Worm (Caenorhabditis elegans) whole organism, L2 larva: ENCODE measurements around the gene F54B8.1.
"Not testable (repeated sequence)": the region's sequence is repeated elsewhere in the genome, so short reads cannot be mapped to it uniquely, and the experiment has no call there.

Source experiments
- ama-1 ChIP-seq: fragments of 150-350 bp; optimal IDR thresholded peaks from 2 replicates; lab custom pipeline; 2018; ENCODE audit warnings: inconsistent platforms
- ceh-82 ChIP-seq: fragments of 150-350 bp; optimal IDR thresholded peaks from 2 replicates; lab custom pipeline; 2014; ENCODE audit warnings: missing biosample characterization, missing genetic modification characterization
- egl-27 ChIP-seq: sonication (generic microtip); optimal IDR thresholded peaks from 3 replicates; lab custom pipeline; 2017; ENCODE audit warnings: missing biosample characterization, missing genetic modification reagents, missing genetic modification characterization
- lin-13 ChIP-seq: fragments of 150-350 bp; optimal IDR thresholded peaks from 2 replicates; lab custom pipeline; 2014; ENCODE audit warnings: missing biosample characterization, missing genetic modification reagents, missing genetic modification characterization
- lsy-2 ChIP-seq, 2 experiments: fragments of 150-350 bp in 1 of 2; sonication (generic microtip) in 1 of 2; optimal IDR thresholded peaks; 2 replicates each; lab custom pipeline; 2014 to 2017; ENCODE audit warnings: missing biosample characterization in 2 of 2, missing genetic modification characterization in 2 of 2
- nhr-12 ChIP-seq: fragments of 150-350 bp; optimal IDR thresholded peaks from 2 replicates; lab custom pipeline; 2014; ENCODE audit warnings: missing biosample characterization, missing genetic modification characterization
- nhr-237 ChIP-seq: fragments of 150-350 bp; optimal IDR thresholded peaks from 2 replicates; lab custom pipeline; 2014; ENCODE audit warnings: missing biosample characterization, missing genetic modification characterization
- nhr-77 ChIP-seq: fragments of 150-350 bp; optimal IDR thresholded peaks from 2 replicates; lab custom pipeline; 2014; ENCODE audit warnings: missing biosample characterization, missing genetic modification characterization
- skn-1 ChIP-seq: sonication (generic microtip); optimal IDR thresholded peaks from 2 replicates; lab custom pipeline; 2017; ENCODE audit warnings: missing biosample characterization, missing genetic modification characterization
- unc-39 ChIP-seq: fragments of 150-350 bp; optimal IDR thresholded peaks from 2 replicates; lab custom pipeline; 2014; ENCODE audit warnings: missing biosample characterization, missing genetic modification characterization
- unc-62 ChIP-seq: fragments of 150-350 bp; optimal IDR thresholded peaks from 2 replicates; lab custom pipeline; 2014; ENCODE audit warnings: missing biosample characterization, missing genetic modification reagents, missing genetic modification characterization
- ztf-11 ChIP-seq: sonication (generic microtip); optimal IDR thresholded peaks from 2 replicates; lab custom pipeline; 2017; ENCODE audit warnings: missing biosample characterization, missing genetic modification characterization

ce11 chrV:15802623-15803022 is 7.9 kb upstream of the F54B8.1 start, which contains the start of gene T26E4.9:
- TF ChIP-seq nhr-77; skn-1 (tag; lab: Kevin White, UChicago); ztf-11 (tag; lab: Kevin White, UChicago); ama-1 (lab: Kevin White, UChicago); egl-27 (tag; lab: Kevin White, UChicago); unc-39 (tag; lab: Kevin White, UChicago); lsy-2 (tag; optimal IDR thresholded peaks at IDR 0.05; lab: Kevin White, UChicago); lin-13 (GFP tag; lab: Kevin White, UChicago); nhr-12; unc-62; nhr-237; ceh-82 (tag; lab: Kevin White, UChicago): not testable (repeated sequence)
